Fruit fly (Drosophila melanogaster): ENCODE results near the gene IKKbeta.

DNA sequence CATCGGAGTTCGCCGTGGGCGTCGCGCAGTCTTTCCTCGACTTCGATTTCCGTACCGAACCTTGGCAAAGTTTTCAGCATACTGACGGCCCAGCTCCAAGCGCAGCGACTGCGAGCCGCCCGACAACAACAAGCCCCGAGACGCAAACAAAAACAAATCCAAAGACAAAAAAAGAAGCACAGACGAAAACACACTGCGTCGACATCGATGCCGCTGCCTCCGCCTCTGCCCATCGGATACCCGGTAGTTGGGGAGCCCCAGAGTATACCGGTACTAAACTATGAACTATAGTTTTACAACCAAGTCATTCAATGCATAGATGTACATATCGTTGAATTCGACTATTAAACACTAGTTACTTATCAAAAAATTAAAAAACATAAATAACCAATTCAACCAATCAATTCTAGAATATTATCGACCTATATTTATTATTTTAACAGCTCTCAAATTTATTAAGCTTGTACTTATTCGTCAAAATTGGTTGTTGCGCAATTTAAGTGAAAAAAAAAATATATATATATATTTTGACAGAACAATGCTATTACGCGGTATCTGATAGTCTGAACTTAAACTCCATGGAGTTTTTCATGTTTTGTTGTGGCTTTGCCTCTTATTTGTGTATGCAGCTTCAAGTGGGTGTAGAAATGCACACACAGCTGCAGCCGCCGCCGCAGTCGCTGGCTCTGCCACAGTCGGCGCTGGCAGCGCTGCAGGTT lies 44.9 kb upstream of the IKKbeta start:
- no peak for TF ChIP-seq CG7101 (tag; optimal IDR thresholded peaks at IDR 0.05)
- TF ChIP-seq Clk (GFP tag; optimal IDR thresholded peaks at IDR 0.05): no peak
- TF ChIP-seq CG12768 (GFP tag; optimal IDR thresholded peaks at IDR 0.05): no peak
- no peak for TF ChIP-seq CG1620 (GFP tag; optimal IDR thresholded peaks at IDR 0.05)
- TF ChIP-seq CG14711 (tag; optimal IDR thresholded peaks at IDR 0.05): no peak
- TF ChIP-seq Crg-1 (GFP tag; optimal IDR thresholded peaks at IDR 0.05): no peak
- no peak for TF ChIP-seq cnc (optimal IDR thresholded peaks at IDR 0.05)
- TF ChIP-seq CG5204 (GFP tag; optimal IDR thresholded peaks at IDR 0.05): no peak
- TF ChIP-seq Mnt (GFP tag; optimal IDR thresholded peaks at IDR 0.05): no peak
- TF ChIP-seq CG33017 (tag; optimal IDR thresholded peaks at IDR 0.05): no peak
- TF ChIP-seq Hr96 (GFP tag; optimal IDR thresholded peaks at IDR 0.05): no peak
- no peak for TF ChIP-seq ovo (GFP tag; optimal IDR thresholded peaks at IDR 0.05)
- no peak for TF ChIP-seq cic (GFP tag; optimal IDR thresholded peaks at IDR 0.05)
